Worm (Caenorhabditis elegans) whole organism, early embryonic: Measurements from ENCODE around the gene cest-32.

Experiments
- B0310.2 ChIP-seq: sonication (generic microtip); optimal IDR thresholded peaks from 2 replicates; lab custom pipeline; 2016; ENCODE audit warnings: mild to moderate bottlenecking, missing genetic modification characterization, missing compliant biosample characterization
- F13C5.2 ChIP-seq: sonication (generic microtip); optimal IDR thresholded peaks from 2 replicates; lab custom pipeline; 2017; ENCODE audit warnings: mild to moderate bottlenecking, missing genetic modification characterization, inconsistent platforms, missing compliant biosample characterization
- ama-1 ChIP-seq: fragments of 150-350 bp; optimal IDR thresholded peaks from 2 replicates; lab custom pipeline; 2014
- flt-1 ChIP-seq: fragments of 200-800 bp; sonication (Bioruptor generic); IDR thresholded peaks from 2 replicates; pipeline ENCODE4 v1.3.6; 2022; ENCODE audit warnings: missing genetic modification characterization, missing compliant biosample characterization
- hmbx-1 ChIP-seq: sonication (generic microtip); optimal IDR thresholded peaks from 2 replicates; lab custom pipeline; 2016; ENCODE audit warnings: mild to moderate bottlenecking, missing genetic modification characterization, missing compliant biosample characterization
- pes-1 ChIP-seq: fragments of 200-800 bp; sonication (Bioruptor generic); IDR thresholded peaks from 2 replicates; pipeline ENCODE4 v1.3.6; 2022; ENCODE audit warnings: missing genetic modification reagents, missing genetic modification characterization, missing compliant biosample characterization
- scrt-1 ChIP-seq: fragments of 200-800 bp; sonication (Bioruptor generic); IDR thresholded peaks from 2 replicates; pipeline ENCODE4 v1.3.6; 2022; ENCODE audit warnings: missing genetic modification characterization, missing compliant biosample characterization
- sea-1 ChIP-seq: fragments of 200-800 bp; sonication (Bioruptor generic); conservative IDR thresholded peaks from 2 replicates; pipeline ENCODE4 v1.3.6; 2022; ENCODE audit warnings: missing genetic modification characterization, missing compliant biosample characterization
- tbx-11 ChIP-seq: fragments of 200-800 bp; sonication (Bioruptor generic); IDR thresholded peaks from 2 replicates; pipeline ENCODE4 v1.3.6; 2022; ENCODE audit warnings: missing genetic modification characterization, missing compliant biosample characterization
- tra-4 ChIP-seq: sonication (generic microtip); optimal IDR thresholded peaks from 2 replicates; lab custom pipeline; 2017; ENCODE audit warnings: missing genetic modification characterization, missing compliant biosample characterization

- TF ChIP-seq B0310.2 (tag; lab: Kevin White, UChicago) (no peak), pes-1 (GFP tag; lab: Robert Waterston, UW) (no peak), hmbx-1 (no peak), scrt-1 (GFP tag; lab: Robert Waterston, UW) (no peak), flt-1 (GFP tag; lab: Robert Waterston, UW) (no peak), tra-4 (tag; lab: Kevin White, UChicago) (no peak), tbx-11 (GFP tag; lab: Robert Waterston, UW) (no peak), ama-1 (lab: Kevin White, UChicago) (no peak), sea-1 (no peak), F13C5.2 (tag; lab: Kevin White, UChicago) (no peak)
Observed at ce11 chrV:5223044-5223443, 10.6 kb downstream of the cest-32 start, which contains the start of gene Y49G5B.1.
